Fruit fly (Drosophila melanogaster) whole organism, pupa: ENCODE data around the gene poe.

Experiments used
- CG10348 ChIP-seq: fragments of 200-800 bp; sonication (Bioruptor generic); IDR thresholded peaks from 2 replicates; pipeline ENCODE4 v1.3.6; 2022; ENCODE audit warnings: missing biosample characterization, missing genetic modification characterization
- CG12605 ChIP-seq: fragments of 200-800 bp; sonication (Bioruptor generic); IDR thresholded peaks from 2 replicates; pipeline ENCODE4 v1.3.6; 2022; ENCODE audit warnings: missing biosample characterization, missing genetic modification characterization
- CG13204 ChIP-seq: fragments of 200-800 bp; sonication (Bioruptor generic); optimal IDR thresholded peaks from 2 replicates; lab custom pipeline; 2018; ENCODE audit warnings: missing biosample characterization, mild to moderate bottlenecking, missing genetic modification characterization, moderate library complexity
- CG14655 ChIP-seq: fragments of 200-800 bp; sonication (Bioruptor generic); optimal IDR thresholded peaks from 3 replicates; lab custom pipeline; 2017; ENCODE audit warnings: mild to moderate bottlenecking, missing biosample characterization, missing genetic modification reagents, missing genetic modification characterization
- CG15710 ChIP-seq: fragments of 200-800 bp; sonication (Bioruptor generic); optimal IDR thresholded peaks from 2 replicates; lab custom pipeline; 2018; ENCODE audit warnings: missing biosample characterization, mild to moderate bottlenecking, missing genetic modification characterization, moderate library complexity
- CG17806 ChIP-seq: fragments of 200-800 bp; sonication (Bioruptor generic); optimal IDR thresholded peaks from 2 replicates; lab custom pipeline; 2018; ENCODE audit warnings: missing biosample characterization, mild to moderate bottlenecking, missing genetic modification characterization, moderate library complexity
- CG32121 ChIP-seq: fragments of 200-800 bp; sonication (Bioruptor generic); IDR thresholded peaks from 2 replicates; pipeline ENCODE4 v1.3.6; 2022; ENCODE audit warnings: missing biosample characterization, missing genetic modification characterization
- CG34367 ChIP-seq: fragments of 200-800 bp; sonication (Bioruptor generic); optimal IDR thresholded peaks from 2 replicates; lab custom pipeline; 2018; ENCODE audit warnings: missing biosample characterization, mild to moderate bottlenecking, missing genetic modification characterization
- CG4496 ChIP-seq: fragments of 200-800 bp; sonication (Bioruptor generic); IDR thresholded peaks from 3 replicates; pipeline ENCODE4 v1.3.6; 2022; ENCODE audit warnings: missing biosample characterization, missing genetic modification characterization
- CG8159 ChIP-seq: fragments of 200-800 bp; sonication (Bioruptor generic); optimal IDR thresholded peaks from 3 replicates; lab custom pipeline; 2018; ENCODE audit warnings: missing biosample characterization, mild to moderate bottlenecking, missing genetic modification characterization, moderate library complexity
- CG8301 ChIP-seq: fragments of 200-800 bp; sonication (Bioruptor generic); optimal IDR thresholded peaks from 2 replicates; lab custom pipeline; 2018; ENCODE audit warnings: missing biosample characterization, mild to moderate bottlenecking, missing genetic modification characterization
- CG9948 ChIP-seq: fragments of 200-800 bp; sonication (Bioruptor generic); optimal IDR thresholded peaks from 2 replicates; lab custom pipeline; 2018; ENCODE audit warnings: missing biosample characterization, mild to moderate bottlenecking, missing genetic modification characterization, moderate library complexity
- D1 ChIP-seq: fragments of 200-800 bp; sonication (Bioruptor generic); optimal IDR thresholded peaks from 2 replicates; lab custom pipeline; 2018; ENCODE audit warnings: missing biosample characterization, mild to moderate bottlenecking, missing genetic modification characterization, moderate library complexity
- EcR ChIP-seq: fragments of 200-800 bp; sonication (Bioruptor generic); optimal IDR thresholded peaks from 3 replicates; lab custom pipeline; 2019; ENCODE audit warnings: missing biosample characterization, missing genetic modification characterization, mild to moderate bottlenecking, moderate library complexity, missing genetic modification reagents
- Ets98B ChIP-seq: fragments of 200-800 bp; sonication (Bioruptor generic); IDR thresholded peaks from 2 replicates; pipeline ENCODE4 v1.3.6; 2022; ENCODE audit warnings: missing biosample characterization, missing genetic modification characterization
- Pif1A ChIP-seq: fragments of 200-800 bp; sonication (Bioruptor generic); optimal IDR thresholded peaks from 3 replicates; lab custom pipeline; 2016; ENCODE audit warnings: missing biosample characterization, missing genetic modification characterization
- Pif1B ChIP-seq: fragments of 200-800 bp; sonication (Bioruptor generic); optimal IDR thresholded peaks from 3 replicates; lab custom pipeline; 2016; ENCODE audit warnings: missing biosample characterization, missing genetic modification characterization
- Snoo ChIP-seq: fragments of 200-800 bp; sonication (Bioruptor generic); optimal IDR thresholded peaks from 3 replicates; lab custom pipeline; 2017; ENCODE audit warnings: missing biosample characterization, mild to moderate bottlenecking, missing genetic modification characterization, inconsistent platforms
- fd96Ca ChIP-seq: fragments of 200-800 bp; sonication (Bioruptor generic); IDR thresholded peaks from 3 replicates; pipeline ENCODE4 v1.3.6; 2022; ENCODE audit warnings: missing biosample characterization, missing genetic modification characterization
- gl ChIP-seq: fragments of 200-800 bp; sonication (Bioruptor generic); optimal IDR thresholded peaks from 2 replicates; lab custom pipeline; 2018; ENCODE audit warnings: missing biosample characterization, mild to moderate bottlenecking, missing genetic modification characterization
- rn ChIP-seq: fragments of 200-800 bp; sonication (Bioruptor generic); IDR thresholded peaks from 2 replicates; pipeline ENCODE4 v1.3.6; 2022; ENCODE audit warnings: missing biosample characterization, missing genetic modification characterization

Gene poe

DNA sequence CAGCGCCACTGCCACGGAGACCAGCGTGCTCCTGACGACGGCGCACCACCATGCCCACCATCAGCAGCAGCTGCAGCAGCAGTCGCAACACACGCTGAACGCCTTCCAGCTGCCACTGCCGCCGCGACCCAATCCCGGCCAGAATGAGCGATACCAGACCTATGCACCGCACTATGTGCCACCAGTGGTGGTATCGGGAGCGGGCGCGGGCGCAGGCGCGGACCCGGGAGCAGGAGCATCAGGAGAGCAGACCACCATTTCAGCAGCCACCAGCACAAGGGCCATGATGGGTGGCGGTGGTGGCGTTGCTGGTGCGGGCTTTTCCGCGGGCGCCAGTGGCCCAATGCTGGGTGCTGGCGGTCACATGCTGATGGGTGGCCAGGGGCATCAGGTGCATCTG lies 31.6 kb upstream of the poe start:
- no peak for TF ChIP-seq Pif1B (GFP tag; lab: Kevin White, UChicago)
- no peak for TF ChIP-seq Snoo (tag; lab: Kevin White, UChicago)
- TF ChIP-seq CG17806 (tag; lab: Kevin White, UChicago), result no peak
- no peak for TF ChIP-seq fd96Ca
- TF ChIP-seq Ets98B (GFP tag; lab: Robert Waterston, UW), result no peak
- no peak for TF ChIP-seq D1
- no peak for TF ChIP-seq CG4496
- no peak for TF ChIP-seq rn
- TF ChIP-seq CG8301 (tag; lab: Kevin White, UChicago), result no peak
- no peak for TF ChIP-seq CG13204 (GFP tag; lab: Kevin White, UChicago)

DNA sequence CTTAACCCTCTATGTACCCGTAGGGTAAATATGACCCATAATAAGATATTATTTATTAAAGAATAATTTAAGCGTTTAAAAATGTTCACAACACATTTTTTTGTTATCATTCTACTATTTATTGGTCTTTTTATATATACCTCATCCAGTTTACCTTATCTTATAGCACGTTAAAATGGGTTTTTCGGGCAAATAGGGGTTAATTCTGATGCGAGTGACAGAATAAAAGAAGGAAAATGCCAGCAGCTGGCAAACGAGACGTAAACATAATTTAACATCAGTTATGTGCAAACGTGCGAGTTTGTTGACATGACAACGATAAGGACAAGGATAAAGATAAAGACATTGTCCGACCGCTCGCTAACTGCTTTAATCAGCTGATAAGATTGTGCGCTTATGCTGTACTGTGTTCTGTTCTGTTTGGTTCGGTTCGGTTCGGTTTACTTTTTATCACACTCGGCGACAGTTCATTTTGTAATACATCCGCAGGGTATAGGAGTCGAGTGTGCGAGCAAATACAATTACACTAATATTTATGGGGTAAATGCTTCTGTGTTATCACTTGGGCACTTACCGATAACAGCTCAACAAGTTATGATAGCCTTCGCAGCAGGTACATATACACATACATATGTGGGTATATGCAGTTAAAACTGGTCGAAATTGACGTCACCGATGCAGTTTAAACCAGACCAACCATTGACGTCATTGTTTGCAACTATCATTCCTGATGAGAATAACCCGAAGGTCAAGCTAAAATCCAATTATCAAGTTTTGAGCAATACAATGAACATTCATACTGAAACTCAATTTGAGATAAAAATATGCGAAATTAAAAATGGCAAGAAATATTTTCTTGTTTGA lies 29.3 kb upstream of the poe start:
- TF ChIP-seq EcR (GFP tag; lab: Kevin White, UChicago), result peak; percentile 82
- no peak for TF ChIP-seq fd96Ca
- TF ChIP-seq CG13204 (GFP tag; lab: Kevin White, UChicago), result no peak
- peak; percentile 19 for TF ChIP-seq Snoo (tag; lab: Kevin White, UChicago)
- no peak for TF ChIP-seq CG4496
- no peak for TF ChIP-seq Pif1B (GFP tag; lab: Kevin White, UChicago)
- TF ChIP-seq CG8159 (tag; lab: Kevin White, UChicago), result no peak
- TF ChIP-seq CG10348 (GFP tag; lab: Robert Waterston, UW), result no peak
- no peak for TF ChIP-seq CG34367 (tag; lab: Kevin White, UChicago)
- TF ChIP-seq CG17806 (tag; lab: Kevin White, UChicago), result peak; percentile 52
- no peak for TF ChIP-seq D1
- TF ChIP-seq CG12605, result no peak
- TF ChIP-seq CG32121 (GFP tag; lab: Robert Waterston, UW), result no peak
- TF ChIP-seq CG14655 (GFP tag; lab: Kevin White, UChicago), result no peak
- TF ChIP-seq CG9948, result peak; percentile 33
- peak; percentile 24 for TF ChIP-seq Pif1A (GFP tag; lab: Kevin White, UChicago)
- TF ChIP-seq CG8301 (tag; lab: Kevin White, UChicago), result peak; percentile 40
- TF ChIP-seq rn, result no peak
- TF ChIP-seq gl (tag; lab: Kevin White, UChicago), result no peak
- peak; percentile 55 for TF ChIP-seq CG15710 (tag; lab: Kevin White, UChicago)
- peak; percentile 9; the same call in 1 of the 2 replicates for TF ChIP-seq Ets98B (GFP tag; lab: Robert Waterston, UW)

DNA sequence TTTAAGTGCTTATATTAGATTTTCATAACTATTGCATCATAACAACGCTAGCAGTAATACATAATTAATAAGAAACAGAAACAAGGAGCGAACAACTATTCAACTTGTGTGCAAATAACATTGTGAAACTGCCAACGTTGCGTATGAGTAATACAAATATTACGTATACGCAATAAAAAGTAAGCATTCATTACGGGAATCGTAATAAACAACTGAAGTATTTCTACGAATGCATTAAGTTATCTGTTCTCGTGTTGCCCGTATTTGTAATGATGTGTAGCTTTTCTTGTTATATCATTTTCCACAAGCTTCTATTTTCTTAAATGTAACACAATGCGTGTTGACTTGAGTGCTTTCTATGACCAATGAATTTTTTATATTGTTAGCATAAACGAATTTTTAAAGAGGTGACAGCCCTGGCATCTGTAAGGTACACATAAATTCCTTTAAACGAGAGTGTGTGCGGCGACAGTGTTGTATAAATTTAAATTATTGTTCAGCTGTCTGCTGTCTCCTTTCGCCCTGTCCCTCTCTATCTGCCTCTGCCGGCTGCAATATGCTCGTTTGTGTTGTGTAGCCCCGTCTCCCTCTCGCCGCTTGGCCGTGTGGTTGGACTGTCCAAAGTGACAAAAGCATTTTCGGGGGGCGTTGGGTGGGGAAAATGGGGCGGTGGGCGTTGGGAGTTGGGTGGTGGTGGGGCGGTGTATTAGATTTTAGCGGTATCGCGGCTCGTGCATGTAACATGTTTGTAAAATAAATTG lies 28.4 kb upstream of the poe start:
- no peak for TF ChIP-seq CG14655 (GFP tag; lab: Kevin White, UChicago)
- TF ChIP-seq Pif1A (GFP tag; lab: Kevin White, UChicago), result peak; percentile 4
- peak; percentile 55; the same call in 1 of the 2 replicates for TF ChIP-seq CG32121 (GFP tag; lab: Robert Waterston, UW)

dm6 chr2L:8099050-8099449 lies 27.6 kb upstream of the poe start:
- TF ChIP-seq Pif1B (GFP tag; lab: Kevin White, UChicago) (no peak), CG8159 (tag; lab: Kevin White, UChicago) (no peak), Snoo (tag; lab: Kevin White, UChicago) (no peak), CG15710 (tag; lab: Kevin White, UChicago) (no peak), CG12605 (no peak), CG13204 (GFP tag; lab: Kevin White, UChicago) (no peak), Ets98B (GFP tag; lab: Robert Waterston, UW) (no peak)
- TF ChIP-seq, all 21 proteins: peak for 0

dm6 chr2L:8097964-8098945 lies 26.8 kb upstream of the poe start:
- TF ChIP-seq CG14655 (GFP tag; lab: Kevin White, UChicago) (no peak), CG32121 (GFP tag; lab: Robert Waterston, UW) (0 out of 2 replicates have a peak, but pooled peaks have one; percentile 11)

DNA sequence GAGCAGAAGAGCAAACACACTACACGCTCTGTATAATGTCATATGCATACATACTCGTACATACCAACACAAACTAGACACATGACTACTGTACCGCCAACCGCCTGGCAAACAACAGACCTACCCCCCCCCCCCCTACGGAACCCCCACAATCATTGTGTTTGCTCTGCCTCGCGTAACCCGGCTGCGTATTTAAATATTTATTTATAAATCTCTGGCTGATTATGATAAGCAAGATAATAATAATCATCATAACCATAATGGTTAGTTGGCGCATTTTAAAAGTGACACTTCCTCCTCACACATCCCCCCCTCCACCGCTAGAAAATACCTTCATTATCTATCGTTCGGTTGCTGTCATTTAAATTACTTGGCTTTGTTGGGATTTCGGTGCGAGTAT lies 26.0 kb upstream of the poe start:
- TF ChIP-seq CG32121 (GFP tag; lab: Robert Waterston, UW) (no peak), CG14655 (GFP tag; lab: Kevin White, UChicago) (peak; percentile 1), Pif1A (GFP tag; lab: Kevin White, UChicago) (no peak), Pif1B (GFP tag; lab: Kevin White, UChicago) (no peak)
